Worm (Caenorhabditis elegans) whole organism, L4 larva: ENCODE measurements around the gene W06F12.3.

Experiments
- Y5F2A.4 ChIP-seq: fragments of 200-800 bp; sonication (Bioruptor generic); optimal IDR thresholded peaks from 2 replicates; lab custom pipeline; 2018; ENCODE audit warnings: mild to moderate bottlenecking, missing genetic modification characterization, missing compliant biosample characterization
- ZK546.5 ChIP-seq, 2 experiments: sonication (generic microtip); optimal IDR thresholded peaks; 2 replicates each; lab custom pipeline; 2017; ENCODE audit warnings: missing biosample characterization in 2 of 2, missing genetic modification characterization in 2 of 2
- ceh-62 ChIP-seq: sonication (generic microtip); optimal IDR thresholded peaks from 2 replicates; lab custom pipeline; 2017; ENCODE audit warnings: missing biosample characterization, missing genetic modification characterization
- fos-1 ChIP-seq: fragments of 150-350 bp; optimal IDR thresholded peaks from 2 replicates; lab custom pipeline; 2014; ENCODE audit warnings: missing biosample characterization, missing genetic modification characterization
- hlh-30 ChIP-seq: sonication (generic microtip); optimal IDR thresholded peaks from 2 replicates; lab custom pipeline; 2017; ENCODE audit warnings: antibody characterized with exemption, mild to moderate bottlenecking, missing genetic modification characterization, missing compliant biosample characterization; ENCODE audit not compliant: insufficient read depth
- mdl-1 ChIP-seq, 2 experiments: fragments of 150-350 bp in 1 of 2; sonication (generic microtip) in 1 of 2; optimal IDR thresholded peaks; 2 replicates each; lab custom pipeline; 2014 to 2017; ENCODE audit warnings: missing biosample characterization in 2 of 2, missing genetic modification characterization in 2 of 2
- mes-2 ChIP-seq: sonication (generic microtip); optimal IDR thresholded peaks from 2 replicates; lab custom pipeline; 2016; ENCODE audit warnings: missing genotype, mild to moderate bottlenecking, missing genetic modification characterization, missing compliant biosample characterization; ENCODE audit not compliant: poor library complexity, severe bottlenecking
- nhr-237 ChIP-seq: sonication (generic microtip); optimal IDR thresholded peaks from 2 replicates; lab custom pipeline; 2017; ENCODE audit warnings: missing biosample characterization, missing genetic modification characterization
- sdz-12 ChIP-seq: fragments of 200-800 bp; sonication (Bioruptor generic); optimal IDR thresholded peaks from 2 replicates; lab custom pipeline; 2018; ENCODE audit warnings: mild to moderate bottlenecking, missing genetic modification characterization, missing compliant biosample characterization
- snpc-4 ChIP-seq: fragments of 150-350 bp; optimal IDR thresholded peaks from 2 replicates; lab custom pipeline; 2014; ENCODE audit warnings: missing biosample characterization, missing genetic modification characterization
- spr-1 ChIP-seq: sonication (generic microtip); optimal IDR thresholded peaks from 2 replicates; lab custom pipeline; 2016; ENCODE audit warnings: mild to moderate bottlenecking, missing genetic modification characterization, missing compliant biosample characterization
- vab-7 ChIP-seq: fragments of 200-800 bp; sonication (Bioruptor generic); IDR thresholded peaks from 2 replicates; pipeline ENCODE4 v1.3.6; 2022; ENCODE audit warnings: missing genetic modification reagents, missing genetic modification characterization, missing compliant biosample characterization

- TF ChIP-seq hlh-30 (no peak), Y5F2A.4 (no peak), ceh-62 (tag; lab: Kevin White, UChicago) (no peak), mdl-1 (tag; optimal IDR thresholded peaks at IDR 0.05; lab: Kevin White, UChicago) (no peak), mes-2 (no peak), ZK546.5 (tag; optimal IDR thresholded peaks at IDR 0.05; lab: Kevin White, UChicago) (no peak), sdz-12 (GFP tag; lab: Kevin White, UChicago) (no peak), spr-1 (tag; lab: Kevin White, UChicago) (no peak), nhr-237 (tag; lab: Kevin White, UChicago) (no peak), snpc-4 (tag; lab: Kevin White, UChicago) (no peak), fos-1 (tag; lab: Kevin White, UChicago) (no peak), vab-7 (GFP tag; lab: Robert Waterston, UW) (no peak)
These were observed 39.2 kb upstream of the W06F12.3 start for ce11 chrIII:13695588-13695987.
